Fruit fly (Drosophila melanogaster): Measurements from ENCODE around the gene CG8065.

Gene CG8065

DNA sequence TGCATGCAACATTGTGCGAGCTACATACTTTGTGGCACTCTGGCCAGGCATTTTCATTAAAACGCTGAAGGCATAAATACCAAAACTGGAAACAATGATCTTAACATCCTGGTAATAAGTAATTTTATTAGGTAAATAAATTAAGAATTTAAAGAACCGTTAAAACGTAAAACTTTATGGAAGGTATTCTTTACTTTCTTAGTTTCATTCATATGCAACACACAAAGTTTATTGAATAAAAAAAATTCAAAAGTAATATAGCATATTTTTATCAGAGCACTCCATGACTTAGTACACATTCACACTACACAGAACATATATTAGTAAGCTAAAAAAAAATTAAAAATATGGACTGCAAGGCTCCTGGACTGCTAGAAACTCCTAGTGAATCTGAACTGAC lies at the start of gene CG8065:
CG8065 (plus strand) TSS at position 301 of the 400 bp plus-strand sequence.
- no peak for TF ChIP-seq Dll (optimal IDR thresholded peaks at IDR 0.05)
- no peak for TF ChIP-seq pan (optimal IDR thresholded peaks at IDR 0.05)
- TF ChIP-seq CG8478 (optimal IDR thresholded peaks at IDR 0.05), result no peak
- TF ChIP-seq psq (optimal IDR thresholded peaks at IDR 0.05), result no peak
- no peak for TF ChIP-seq EcR (GFP tag; optimal IDR thresholded peaks at IDR 0.05)
- TF ChIP-seq usp (GFP tag; optimal IDR thresholded peaks at IDR 0.05), result no peak

DNA sequence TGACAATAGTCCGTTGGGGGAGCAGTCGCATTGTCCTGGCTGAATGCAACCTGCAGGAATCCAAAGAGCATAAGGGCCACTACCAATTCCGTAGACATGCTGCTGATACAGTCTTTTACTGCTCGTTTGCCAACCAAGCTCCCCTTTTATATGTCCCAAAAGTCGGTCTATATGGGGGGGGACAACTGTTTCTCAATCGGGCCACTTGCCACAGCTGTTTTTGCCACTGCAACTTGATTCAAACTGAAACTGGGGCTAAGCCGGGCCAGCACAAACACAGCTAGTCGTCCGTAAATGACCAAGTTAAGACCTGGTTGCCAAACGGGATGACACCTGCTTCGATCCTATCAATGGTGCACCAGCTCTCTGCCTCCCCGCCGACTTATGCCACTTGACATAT lies 48.5 kb upstream of the CG8065 start, which contains the start of gene CG6628:
CG6628 (minus strand) TSS at position 101 of the 400 bp plus-strand sequence.
- no peak for TF ChIP-seq psq (optimal IDR thresholded peaks at IDR 0.05)
- no peak for TF ChIP-seq pan (optimal IDR thresholded peaks at IDR 0.05)
- no peak for TF ChIP-seq usp (GFP tag; optimal IDR thresholded peaks at IDR 0.05)
- TF ChIP-seq EcR (GFP tag; optimal IDR thresholded peaks at IDR 0.05), result no peak
- TF ChIP-seq Dll (optimal IDR thresholded peaks at IDR 0.05), result no peak
- TF ChIP-seq CG8478 (optimal IDR thresholded peaks at IDR 0.05), result no peak

DNA sequence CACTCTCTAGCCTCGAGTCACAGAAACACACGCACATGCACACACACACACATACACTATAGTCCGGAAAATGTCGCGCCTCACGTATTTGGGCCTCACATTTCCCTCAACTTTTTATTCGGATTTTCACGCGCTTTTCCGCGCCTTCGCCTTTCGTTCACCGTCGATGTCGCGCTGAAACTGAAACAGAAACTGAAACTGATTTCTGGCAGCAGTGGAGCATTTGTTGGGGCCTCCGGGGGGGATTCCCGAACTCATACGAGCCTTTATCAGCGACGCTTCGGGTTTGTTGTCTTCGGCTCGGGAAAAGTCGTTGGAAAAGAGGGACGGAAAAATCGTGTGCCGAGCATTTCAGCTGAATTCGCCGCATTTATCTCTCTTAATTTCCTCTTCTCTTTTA lies 29.5 kb upstream of the CG8065 start, which contains the start of gene dpr10:
dpr10 (minus strand) TSS at position 185 of the 400 bp plus-strand sequence.
- TF ChIP-seq EcR (GFP tag; optimal IDR thresholded peaks at IDR 0.05), result no peak
- TF ChIP-seq Dll (optimal IDR thresholded peaks at IDR 0.05), result no peak
- no peak for TF ChIP-seq CG8478 (optimal IDR thresholded peaks at IDR 0.05)
- TF ChIP-seq pan (optimal IDR thresholded peaks at IDR 0.05), result no peak
- no peak for TF ChIP-seq usp (GFP tag; optimal IDR thresholded peaks at IDR 0.05)
- no peak for TF ChIP-seq psq (optimal IDR thresholded peaks at IDR 0.05)

DNA sequence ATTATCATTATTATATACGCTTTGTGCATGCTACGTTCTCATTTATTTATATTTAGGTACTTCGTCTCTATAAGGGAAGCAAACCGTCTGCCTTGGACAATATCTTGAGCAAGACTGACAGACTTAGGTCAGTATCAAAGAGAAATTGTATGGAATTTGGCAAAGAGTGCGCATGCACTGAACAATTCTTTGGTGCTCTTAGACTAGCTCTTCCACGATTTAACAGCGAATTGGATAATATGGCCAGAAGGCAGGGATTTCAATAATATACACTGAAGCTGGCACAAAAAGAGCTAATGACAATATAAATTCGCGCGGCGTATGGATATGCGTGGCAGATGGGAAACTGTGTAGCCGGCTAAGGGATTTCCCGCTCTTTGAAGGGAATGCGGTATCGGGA lies 28.6 kb upstream of the CG8065 start:
- TF ChIP-seq psq (optimal IDR thresholded peaks at IDR 0.05), result no peak
- no peak for TF ChIP-seq usp (GFP tag; optimal IDR thresholded peaks at IDR 0.05)
- TF ChIP-seq Dll (optimal IDR thresholded peaks at IDR 0.05), result no peak
- no peak for TF ChIP-seq CG8478 (optimal IDR thresholded peaks at IDR 0.05)
- no peak for TF ChIP-seq pan (optimal IDR thresholded peaks at IDR 0.05)
- TF ChIP-seq EcR (GFP tag; optimal IDR thresholded peaks at IDR 0.05), result no peak

DNA sequence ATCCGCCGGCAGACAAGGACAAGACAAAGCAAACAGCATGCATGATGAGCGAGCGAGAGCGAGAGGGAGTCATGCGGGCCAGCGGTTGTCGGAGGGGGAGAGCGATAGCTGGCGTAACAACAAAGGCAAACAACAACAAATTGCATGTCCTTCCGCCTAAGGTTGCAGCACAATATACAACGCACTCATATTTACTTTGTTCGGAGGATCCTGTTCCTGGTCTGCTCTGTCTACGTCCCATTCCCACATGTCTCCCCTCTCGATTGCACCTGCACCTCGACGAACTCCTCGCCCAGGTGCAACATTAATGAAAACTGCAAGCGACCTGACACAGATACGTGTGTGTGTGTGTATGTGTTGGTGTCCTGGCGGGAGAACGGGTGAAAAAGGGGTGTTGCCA lies 26.3 kb upstream of the CG8065 start:
- TF ChIP-seq Dll (optimal IDR thresholded peaks at IDR 0.05) (no peak), EcR (GFP tag; optimal IDR thresholded peaks at IDR 0.05) (no peak), pan (optimal IDR thresholded peaks at IDR 0.05) (no peak), CG8478 (optimal IDR thresholded peaks at IDR 0.05) (no peak), usp (GFP tag; optimal IDR thresholded peaks at IDR 0.05) (no peak), psq (optimal IDR thresholded peaks at IDR 0.05) (no peak)

DNA sequence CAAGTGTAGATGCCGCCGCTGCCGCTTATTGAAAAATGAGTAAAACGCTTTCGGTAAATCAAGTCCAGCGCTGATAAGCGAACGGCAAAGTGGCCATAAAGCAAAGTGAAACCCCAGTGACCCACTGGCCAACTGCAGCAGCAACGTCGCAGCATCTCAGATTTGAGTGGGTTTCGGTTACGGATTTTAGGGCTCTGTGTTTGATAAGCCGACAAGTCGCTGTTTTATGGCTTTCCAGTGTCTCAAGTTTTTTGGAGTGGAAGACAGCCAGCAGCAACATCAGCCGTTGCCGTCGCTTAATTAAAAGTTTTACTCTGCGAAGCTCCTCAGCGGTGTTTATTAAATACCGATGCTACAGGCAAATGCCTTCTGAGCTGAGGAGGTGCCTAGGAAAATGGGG lies 18.1 kb upstream of the CG8065 start:
- no peak for TF ChIP-seq CG8478 (optimal IDR thresholded peaks at IDR 0.05)
- no peak for TF ChIP-seq psq (optimal IDR thresholded peaks at IDR 0.05)
- TF ChIP-seq pan (optimal IDR thresholded peaks at IDR 0.05), result no peak
- TF ChIP-seq Dll (optimal IDR thresholded peaks at IDR 0.05), result no peak
- TF ChIP-seq EcR (GFP tag; optimal IDR thresholded peaks at IDR 0.05), result no peak
- no peak for TF ChIP-seq usp (GFP tag; optimal IDR thresholded peaks at IDR 0.05)

DNA sequence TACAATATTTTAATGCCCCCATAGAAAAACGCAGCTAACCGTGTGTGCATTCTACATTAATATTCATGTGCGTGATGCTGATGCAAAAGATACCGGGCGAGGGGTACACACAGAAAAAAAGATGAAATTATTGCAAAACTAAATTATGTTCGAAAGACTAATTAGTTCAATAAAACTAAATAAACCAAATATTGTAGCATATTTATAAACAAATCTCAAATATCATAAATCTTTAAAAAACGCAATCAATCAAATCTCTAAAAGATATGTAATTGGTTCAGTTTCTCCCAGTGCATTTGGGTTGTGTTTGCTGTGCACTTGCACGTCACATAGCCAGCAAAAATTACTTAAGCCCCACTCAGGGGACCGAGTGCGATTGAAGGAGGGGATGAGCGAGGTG lies 16.9 kb upstream of the CG8065 start:
- no peak for TF ChIP-seq Dll (optimal IDR thresholded peaks at IDR 0.05)
- TF ChIP-seq CG8478 (optimal IDR thresholded peaks at IDR 0.05), result no peak
- no peak for TF ChIP-seq psq (optimal IDR thresholded peaks at IDR 0.05)
- TF ChIP-seq EcR (GFP tag; optimal IDR thresholded peaks at IDR 0.05), result no peak
- no peak for TF ChIP-seq usp (GFP tag; optimal IDR thresholded peaks at IDR 0.05)
- TF ChIP-seq pan (optimal IDR thresholded peaks at IDR 0.05), result no peak

DNA sequence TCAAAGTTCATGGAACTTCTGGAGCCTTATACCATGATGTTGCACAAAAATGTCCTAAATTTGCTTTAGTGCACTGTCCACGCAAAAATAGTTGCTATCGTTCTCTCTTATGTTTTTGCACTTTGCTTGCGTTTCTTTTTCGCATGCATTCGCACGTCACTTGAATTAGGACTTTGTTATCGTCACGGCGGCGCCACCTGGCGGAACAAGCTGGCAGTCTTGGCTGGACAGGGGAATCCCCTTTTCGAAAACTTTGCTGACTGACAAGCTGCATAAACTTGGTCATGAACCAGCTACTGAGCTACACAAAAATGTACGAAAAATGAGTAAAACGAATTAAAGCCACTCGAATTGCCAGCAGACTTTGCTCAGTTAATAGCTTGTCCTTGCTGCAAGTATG lies 15.8 kb upstream of the CG8065 start:
- no peak for TF ChIP-seq EcR (GFP tag; optimal IDR thresholded peaks at IDR 0.05)
- no peak for TF ChIP-seq usp (GFP tag; optimal IDR thresholded peaks at IDR 0.05)
- no peak for TF ChIP-seq CG8478 (optimal IDR thresholded peaks at IDR 0.05)
- no peak for TF ChIP-seq pan (optimal IDR thresholded peaks at IDR 0.05)
- no peak for TF ChIP-seq Dll (optimal IDR thresholded peaks at IDR 0.05)
- TF ChIP-seq psq (optimal IDR thresholded peaks at IDR 0.05), result no peak

DNA sequence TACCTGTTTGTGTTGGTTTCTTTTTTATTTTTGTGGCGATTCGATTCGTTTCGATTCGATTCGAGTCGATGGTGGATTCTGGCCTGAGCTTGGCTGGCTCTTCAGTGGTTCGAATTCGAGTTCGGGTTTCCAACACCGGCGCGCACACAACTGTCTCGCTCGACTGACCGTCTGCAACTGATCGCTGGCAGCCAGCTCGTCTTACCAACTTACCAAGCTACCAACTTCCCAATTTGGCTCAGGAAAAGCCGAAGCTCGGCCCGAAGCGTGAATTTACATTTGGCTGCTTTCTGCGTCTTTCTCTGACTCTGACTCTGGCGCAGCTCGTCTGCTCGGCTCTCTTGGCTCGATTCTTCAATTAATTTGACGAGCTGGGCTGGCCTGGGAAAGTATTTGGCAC lies 13.8 kb upstream of the CG8065 start, which contains the start of gene ect:
ect (minus strand) TSS at position 183 of the 400 bp plus-strand sequence.
- no peak for TF ChIP-seq psq (optimal IDR thresholded peaks at IDR 0.05)
- no peak for TF ChIP-seq CG8478 (optimal IDR thresholded peaks at IDR 0.05)
- TF ChIP-seq usp (GFP tag; optimal IDR thresholded peaks at IDR 0.05), result no peak
- TF ChIP-seq EcR (GFP tag; optimal IDR thresholded peaks at IDR 0.05), result no peak
- no peak for TF ChIP-seq pan (optimal IDR thresholded peaks at IDR 0.05)
- no peak for TF ChIP-seq Dll (optimal IDR thresholded peaks at IDR 0.05)

DNA sequence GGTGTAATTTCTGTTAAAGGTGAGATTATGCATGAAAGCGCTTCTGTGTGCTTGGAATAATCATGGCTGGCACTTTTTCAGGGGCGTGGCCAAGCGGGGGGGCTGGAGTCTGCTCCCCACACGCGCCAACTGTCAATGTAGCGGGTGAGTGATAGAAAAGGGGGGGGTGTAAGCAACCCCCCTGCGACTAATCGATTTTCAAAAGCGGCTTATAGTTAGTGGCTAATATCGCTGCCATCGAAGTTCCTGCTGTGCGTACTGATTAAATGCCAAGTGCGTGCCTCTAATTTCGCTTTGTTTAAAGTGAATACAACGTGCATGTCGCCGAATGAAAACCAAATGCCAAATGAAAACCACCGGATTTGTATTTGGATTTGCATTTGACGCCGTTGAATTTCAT lies 10.8 kb upstream of the CG8065 start:
- TF ChIP-seq EcR (GFP tag; optimal IDR thresholded peaks at IDR 0.05) (no peak), usp (GFP tag; optimal IDR thresholded peaks at IDR 0.05) (no peak), psq (optimal IDR thresholded peaks at IDR 0.05) (no peak)

DNA sequence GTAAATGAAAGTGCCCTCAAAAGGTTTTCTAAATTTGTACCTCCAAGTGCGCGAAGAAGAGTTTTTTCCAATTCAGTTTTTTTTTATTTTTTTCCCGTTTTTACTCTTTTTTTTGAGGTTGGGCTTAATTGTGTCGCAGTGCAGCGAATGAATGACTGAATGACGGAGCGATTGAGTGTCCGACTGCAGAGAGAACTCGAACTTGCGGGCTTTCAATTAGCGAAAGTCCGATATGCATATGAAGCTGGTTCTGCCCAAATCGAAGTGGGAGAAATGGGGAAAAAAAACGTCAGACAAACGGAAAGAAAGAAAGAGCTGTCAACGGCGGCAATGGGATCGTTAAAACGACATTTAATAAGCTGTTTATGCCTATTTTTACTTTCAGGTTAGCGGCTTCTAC lies 9.6 kb upstream of the CG8065 start:
- TF ChIP-seq usp (GFP tag; optimal IDR thresholded peaks at IDR 0.05) (no peak), EcR (GFP tag; optimal IDR thresholded peaks at IDR 0.05) (no peak), psq (optimal IDR thresholded peaks at IDR 0.05) (no peak), Dll (optimal IDR thresholded peaks at IDR 0.05) (no peak), pan (optimal IDR thresholded peaks at IDR 0.05) (no peak)

DNA sequence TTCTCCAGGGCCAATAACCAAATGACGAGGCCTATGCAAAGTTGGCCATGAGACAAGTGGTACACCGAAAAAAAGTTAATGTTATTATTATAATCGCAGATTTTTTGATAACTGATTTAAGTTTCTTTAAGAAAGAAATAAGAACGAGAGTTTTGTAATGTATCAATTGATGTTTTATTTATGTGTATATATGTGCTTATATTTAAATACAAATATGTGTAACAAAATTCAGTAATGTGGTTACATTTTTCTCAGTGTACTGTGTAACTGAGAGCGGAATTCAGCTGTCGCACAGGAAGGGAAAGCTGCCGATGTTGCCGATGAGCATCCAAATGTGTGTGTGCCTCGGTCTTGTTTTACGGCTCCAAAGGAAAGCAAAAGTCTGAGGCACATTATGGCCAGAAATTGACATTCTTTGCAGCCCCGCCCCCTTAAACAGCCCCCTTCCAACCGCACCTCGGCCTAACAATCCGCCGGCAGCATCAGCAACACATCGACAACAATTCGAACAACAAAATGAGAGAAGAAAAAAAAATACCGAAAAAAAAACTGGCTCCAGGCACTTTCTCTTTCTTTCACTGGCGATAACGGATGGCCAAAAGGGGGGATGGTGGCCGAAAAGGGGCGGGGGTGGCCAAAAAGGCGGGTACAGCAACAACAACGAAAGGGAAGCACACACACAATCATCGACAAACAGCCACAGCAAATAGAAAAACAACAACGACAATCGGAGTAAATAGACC lies 9.1 kb upstream of the CG8065 start:
- TF ChIP-seq CG8478 (optimal IDR thresholded peaks at IDR 0.05) (no peak), EcR (GFP tag; optimal IDR thresholded peaks at IDR 0.05) (no peak), pan (optimal IDR thresholded peaks at IDR 0.05) (no peak), usp (GFP tag; optimal IDR thresholded peaks at IDR 0.05) (no peak), Dll (optimal IDR thresholded peaks at IDR 0.05) (no peak), psq (optimal IDR thresholded peaks at IDR 0.05) (no peak)
